Worm (Caenorhabditis elegans) whole organism, late embryonic: ENCODE measurements around the gene mnk-1.
"Not testable (repeated sequence)": the region's sequence is repeated elsewhere in the genome, so short reads cannot be mapped to it uniquely, and the experiment has no call there.

Source experiments
- C08G9.2 ChIP-seq: sonication (generic microtip); optimal IDR thresholded peaks from 2 replicates; lab custom pipeline; 2016; ENCODE audit warnings: mild to moderate bottlenecking, missing genetic modification characterization, moderate library complexity, missing compliant biosample characterization
- C38D4.7 ChIP-seq: fragments of 200-800 bp; sonication (Bioruptor generic); optimal IDR thresholded peaks from 2 replicates; lab custom pipeline; 2018; ENCODE audit warnings: mild to moderate bottlenecking, missing genetic modification characterization, moderate library complexity, missing compliant biosample characterization
- F13H6.1 ChIP-seq: sonication (generic microtip); optimal IDR thresholded peaks from 2 replicates; lab custom pipeline; 2016; ENCODE audit warnings: missing genetic modification characterization, missing compliant biosample characterization
- ahr-1 ChIP-seq: sonication (generic microtip); optimal IDR thresholded peaks from 2 replicates; lab custom pipeline; 2016; ENCODE audit warnings: missing genetic modification characterization, missing compliant biosample characterization
- ceh-2 ChIP-seq: sonication (generic microtip); optimal IDR thresholded peaks from 2 replicates; lab custom pipeline; 2016; ENCODE audit warnings: missing genotype, missing genetic modification characterization, missing compliant biosample characterization
- ceh-31 ChIP-seq: sonication (generic microtip); optimal IDR thresholded peaks from 2 replicates; lab custom pipeline; 2016; ENCODE audit warnings: missing genetic modification characterization, missing compliant biosample characterization
- ceh-45 ChIP-seq: fragments of 200-800 bp; sonication (Bioruptor generic); IDR thresholded peaks from 2 replicates; pipeline ENCODE4 v1.3.6; 2022; ENCODE audit warnings: missing genetic modification reagents, missing genetic modification characterization, missing compliant biosample characterization
- ceh-48 ChIP-seq: sonication (generic microtip); optimal IDR thresholded peaks from 2 replicates; lab custom pipeline; 2016; ENCODE audit warnings: missing genetic modification characterization, inconsistent platforms, missing compliant biosample characterization
- ceh-9 ChIP-seq: sonication (generic microtip); optimal IDR thresholded peaks from 2 replicates; lab custom pipeline; 2016; ENCODE audit warnings: mild to moderate bottlenecking, missing genetic modification characterization, inconsistent platforms, missing compliant biosample characterization
- dmd-4 ChIP-seq: sonication (generic microtip); optimal IDR thresholded peaks from 2 replicates; lab custom pipeline; 2016; ENCODE audit warnings: borderline replicate concordance, missing genetic modification characterization, missing compliant biosample characterization
- elt-4 ChIP-seq: sonication (generic microtip); optimal IDR thresholded peaks from 2 replicates; lab custom pipeline; 2016; ENCODE audit warnings: missing genetic modification characterization, missing compliant biosample characterization
- eyg-1 ChIP-seq: sonication (generic microtip); optimal IDR thresholded peaks from 2 replicates; lab custom pipeline; 2016; ENCODE audit warnings: missing genotype, missing genetic modification characterization, missing compliant biosample characterization
- fkh-10 ChIP-seq: fragments of 150-350 bp; optimal IDR thresholded peaks from 2 replicates; lab custom pipeline; 2014; ENCODE audit warnings: missing biosample characterization, missing genetic modification reagents, missing genetic modification characterization
- hlh-13 ChIP-seq: fragments of 200-800 bp; sonication (Bioruptor generic); optimal IDR thresholded peaks from 2 replicates; lab custom pipeline; 2018; ENCODE audit warnings: mild to moderate bottlenecking, missing genetic modification characterization, missing compliant biosample characterization
- hlh-6 ChIP-seq: sonication (generic microtip); optimal IDR thresholded peaks from 2 replicates; lab custom pipeline; 2016; ENCODE audit warnings: missing genotype, missing genetic modification characterization, missing compliant biosample characterization
- hlh-8 ChIP-seq: sonication (generic microtip); optimal IDR thresholded peaks from 2 replicates; lab custom pipeline; 2016; ENCODE audit warnings: missing genotype, missing genetic modification characterization, missing compliant biosample characterization
- lim-6 ChIP-seq: sonication (generic microtip); optimal IDR thresholded peaks from 2 replicates; lab custom pipeline; 2016; ENCODE audit warnings: missing genetic modification characterization, missing compliant biosample characterization
- nhr-11 ChIP-seq: fragments of 150-350 bp; optimal IDR thresholded peaks from 2 replicates; lab custom pipeline; 2014; ENCODE audit warnings: missing biosample characterization, missing genetic modification characterization
- odd-2 ChIP-seq: sonication (generic microtip); optimal IDR thresholded peaks from 2 replicates; lab custom pipeline; 2017; ENCODE audit warnings: antibody characterized with exemption, mild to moderate bottlenecking, missing genetic modification characterization, missing compliant biosample characterization
- pha-2 ChIP-seq: sonication (generic microtip); optimal IDR thresholded peaks from 2 replicates; lab custom pipeline; 2017; ENCODE audit warnings: mild to moderate bottlenecking, missing genetic modification characterization, missing compliant biosample characterization
- ref-2 ChIP-seq: sonication (generic microtip); optimal IDR thresholded peaks from 2 replicates; lab custom pipeline; 2016; ENCODE audit warnings: missing genetic modification characterization, missing compliant biosample characterization
- rnt-1 ChIP-seq: sonication (generic microtip); optimal IDR thresholded peaks from 2 replicates; lab custom pipeline; 2016; ENCODE audit warnings: missing genetic modification characterization, missing compliant biosample characterization
- tbx-7 ChIP-seq: sonication (generic microtip); optimal IDR thresholded peaks from 2 replicates; lab custom pipeline; 2016; ENCODE audit warnings: missing genotype, missing genetic modification characterization, missing compliant biosample characterization
- unc-55 ChIP-seq: sonication (generic microtip); optimal IDR thresholded peaks from 2 replicates; lab custom pipeline; 2017; ENCODE audit warnings: missing biosample characterization, missing genetic modification reagents, missing genetic modification characterization
- ztf-16 ChIP-seq: sonication (generic microtip); optimal IDR thresholded peaks from 2 replicates; lab custom pipeline; 2017; ENCODE audit warnings: missing genetic modification characterization, missing compliant biosample characterization

The mnk-1 gene

ce11 chrII:10501578-10501977, 53.3 kb downstream of the mnk-1 start (continued):
- TF ChIP-seq hlh-13 (no peak), C08G9.2 (tag; lab: Kevin White, UChicago) (no peak), ceh-2 (tag; lab: Kevin White, UChicago) (no peak)

ce11 chrII:10500674-10501073, 54.2 kb downstream of the mnk-1 start:
- TF ChIP-seq nhr-11 (tag; lab: Kevin White, UChicago) (no peak), ceh-31 (no peak), ahr-1 (tag; lab: Kevin White, UChicago) (no peak), C08G9.2 (tag; lab: Kevin White, UChicago) (no peak), lim-6 (tag; lab: Kevin White, UChicago) (no peak), odd-2 (tag; lab: Kevin White, UChicago) (no peak), C38D4.7 (no peak), dmd-4 (no peak), unc-55 (GFP tag; lab: Kevin White, UChicago) (no peak), elt-4 (no peak), F13H6.1 (tag; lab: Kevin White, UChicago) (no peak), rnt-1 (tag; lab: Kevin White, UChicago) (no peak), fkh-10 (GFP tag; lab: Kevin White, UChicago) (no peak), ref-2 (tag; lab: Kevin White, UChicago) (no peak), hlh-6 (tag; lab: Kevin White, UChicago) (no peak), eyg-1 (no peak)

ce11 chrII:10495912-10496311, 58.9 kb downstream of the mnk-1 start, which contains the start of gene ZK666.12:
ZK666.12 (plus strand) TSS chrII:10496212.
- TF ChIP-seq ztf-16 (tag; lab: Kevin White, UChicago): no peak
- TF ChIP-seq nhr-11 (tag; lab: Kevin White, UChicago): no peak
- no peak for TF ChIP-seq unc-55 (GFP tag; lab: Kevin White, UChicago)
- no peak for TF ChIP-seq pha-2 (tag; lab: Kevin White, UChicago)
- no peak for TF ChIP-seq hlh-8 (tag; lab: Kevin White, UChicago)

DNA sequence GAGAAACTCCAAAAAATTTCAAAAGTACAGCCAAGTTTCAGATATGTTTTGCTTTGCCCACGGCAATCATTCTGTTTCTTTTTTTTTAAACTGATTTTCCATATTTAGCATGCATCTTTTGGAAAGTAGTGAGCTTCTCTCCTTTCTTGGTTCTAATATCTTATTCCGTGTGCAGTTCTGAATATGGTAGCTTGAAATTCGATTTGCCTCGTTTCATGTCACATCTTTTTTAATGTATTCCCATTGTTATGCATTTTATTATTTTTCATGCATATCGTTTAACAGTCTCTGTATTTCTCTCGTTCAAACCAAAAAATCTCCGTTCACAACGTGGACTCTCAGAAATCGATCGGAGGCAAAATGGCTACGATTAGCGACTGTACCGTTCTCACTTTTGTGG, 60.4 kb downstream of the mnk-1 start, which contains the start of gene ZK666.14:
ZK666.14 (plus strand) TSS at position 301 of the 400 bp plus-strand sequence.
- no peak for TF ChIP-seq ceh-45 (GFP tag; lab: Robert Waterston, UW)
- TF ChIP-seq ceh-48: no peak

- TF ChIP-seq ceh-9, F13H6.1, tbx-7 (tag; lab: Kevin White, UChicago): not testable (repeated sequence)
These were observed 61.8 kb downstream of the mnk-1 start, which contains the start of gene ZK666.8 for ce11 chrII:10493034-10493433. ZK666.8 (minus strand) TSS chrII:10493134.
